Worm (Caenorhabditis elegans): ENCODE results near the gene Y71H2B.8.

Gene Y71H2B.8

DNA sequence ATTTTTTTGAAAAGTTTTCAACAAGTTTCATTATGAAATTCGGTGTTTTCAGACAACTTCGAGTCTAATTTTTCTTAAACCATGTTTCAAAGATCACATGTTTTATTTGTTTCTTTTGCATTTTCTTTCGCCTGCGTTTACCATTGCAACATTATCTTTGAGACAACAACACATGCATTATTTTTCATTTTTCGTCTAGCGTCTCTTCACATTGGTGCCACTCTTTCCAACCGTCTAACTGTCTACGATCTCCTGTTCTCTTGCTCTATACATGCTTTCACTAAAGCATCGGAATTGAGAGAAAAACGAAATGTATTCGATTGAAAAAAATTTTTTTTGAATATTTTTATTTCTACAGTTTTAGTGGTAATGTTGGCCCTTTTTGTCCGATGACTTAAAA is 530 bp upstream of the Y71H2B.8 start (continued):
- TF ChIP-seq zag-1 (tag; optimal IDR thresholded peaks at IDR 0.05) (no peak), egl-27 (tag; optimal IDR thresholded peaks at IDR 0.05) (no peak), peb-1 (tag; optimal IDR thresholded peaks at IDR 0.05) (no peak), nhr-6 (tag; optimal IDR thresholded peaks at IDR 0.05) (no peak), Y55F3AM.14 (GFP tag; optimal IDR thresholded peaks at IDR 0.05) (no peak)

DNA sequence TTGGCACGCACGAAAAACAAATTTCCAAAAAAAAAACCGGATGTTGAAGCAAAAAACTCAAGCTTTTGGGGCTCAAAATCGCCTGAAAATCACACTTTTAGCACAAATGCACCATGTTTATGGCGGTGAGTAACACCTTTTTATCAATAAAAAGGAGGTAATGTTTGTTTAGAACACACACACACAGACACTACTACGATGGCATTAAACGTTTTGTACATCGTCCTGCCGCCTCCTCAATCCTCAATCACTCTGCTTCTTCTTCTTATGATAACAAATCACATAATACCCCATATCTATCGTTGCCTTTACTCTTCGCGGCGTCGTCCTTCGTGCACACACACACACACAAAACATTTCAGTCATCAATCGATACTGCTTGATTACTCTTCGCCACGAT is 7.1 kb downstream of the Y71H2B.8 start, which contains the start of gene gpa-17:
Gene gpa-17 (plus strand): TSS at position 363 of the 400 bp plus-strand sequence.
- TF ChIP-seq fos-1 (tag; optimal IDR thresholded peaks at IDR 0.05) (peak; percentile 95), aly-2 (tag; optimal IDR thresholded peaks at IDR 0.05) (no peak), nhr-129 (tag; optimal IDR thresholded peaks at IDR 0.05) (peak; percentile 11)

- TF ChIP-seq mdl-1 (tag; optimal IDR thresholded peaks at IDR 0.05) (peak in 1 of 2 experiments; percentile 69), dmd-4 (tag; optimal IDR thresholded peaks at IDR 0.05) (peak; percentile 68), mbf-1 (tag; optimal IDR thresholded peaks at IDR 0.05) (peak; percentile 23), elt-1 (tag; optimal IDR thresholded peaks at IDR 0.05) (no peak), peb-1 (tag; optimal IDR thresholded peaks at IDR 0.05) (no peak), C34F6.9 (tag; optimal IDR thresholded peaks at IDR 0.05) (peak; percentile 98), unc-62 (GFP tag; optimal IDR thresholded peaks at IDR 0.05) (peak; percentile 36), mab-5 (tag; optimal IDR thresholded peaks at IDR 0.05) (peak; percentile 95), sma-9 (GFP tag; optimal IDR thresholded peaks at IDR 0.05) (no peak), sma-9 (tag; optimal IDR thresholded peaks at IDR 0.05) (no peak), aly-2 (tag; optimal IDR thresholded peaks at IDR 0.05) (peak; percentile 76), F13H6.1 (tag; optimal IDR thresholded peaks at IDR 0.05) (peak; percentile 91), nhr-6 (tag; optimal IDR thresholded peaks at IDR 0.05) (peak; percentile 77), lsy-2 (tag; optimal IDR thresholded peaks at IDR 0.05) (peak; percentile 92 to 96), nhr-11 (tag; optimal IDR thresholded peaks at IDR 0.05) (no peak), nhr-237 (tag; optimal IDR thresholded peaks at IDR 0.05) (peak; percentile 48), ztf-4 (tag; optimal IDR thresholded peaks at IDR 0.05) (peak; percentile 80), egl-27 (tag; optimal IDR thresholded peaks at IDR 0.05) (peak; percentile 92), R02D3.7 (tag; optimal IDR thresholded peaks at IDR 0.05) (peak; percentile 76), nhr-10 (tag; optimal IDR thresholded peaks at IDR 0.05) (peak; percentile 65), snpc-4 (tag; optimal IDR thresholded peaks at IDR 0.05) (peak; percentile 61), ztf-1 (GFP tag; conservative IDR thresholded peaks at IDR 0.05) (no peak), nhr-77 (tag; optimal IDR thresholded peaks at IDR 0.05) (peak; percentile 78), alr-1 (tag; optimal IDR thresholded peaks at IDR 0.05) (no peak), skn-1 (tag; optimal IDR thresholded peaks at IDR 0.05) (no peak), ceh-16 (tag; optimal IDR thresholded peaks at IDR 0.05) (peak; percentile 33), nhr-25 (tag; optimal IDR thresholded peaks at IDR 0.05) (peak; percentile 86), lin-11 (tag; optimal IDR thresholded peaks at IDR 0.05) (peak; percentile 94), sem-4 (tag; optimal IDR thresholded peaks at IDR 0.05) (peak; percentile 86), lin-39 (tag; optimal IDR thresholded peaks at IDR 0.05) (no peak), lin-13 (GFP tag; optimal IDR thresholded peaks at IDR 0.05) (peak; percentile 93), gmeb-1 (tag; optimal IDR thresholded peaks at IDR 0.05) (peak; percentile 91), nhr-129 (tag; optimal IDR thresholded peaks at IDR 0.05) (peak; percentile 78), ama-1 (optimal IDR thresholded peaks at IDR 0.05) (peak; percentile 19), Y55F3AM.14 (GFP tag; optimal IDR thresholded peaks at IDR 0.05) (no peak), unc-39 (tag; optimal IDR thresholded peaks at IDR 0.05) (no peak), elt-3 (tag; optimal IDR thresholded peaks at IDR 0.05) (no peak), sma-3 (GFP tag; optimal IDR thresholded peaks at IDR 0.05) (peak; percentile 93), ceh-82 (tag; optimal IDR thresholded peaks at IDR 0.05) (peak; percentile 15), unc-55 (GFP tag; optimal IDR thresholded peaks at IDR 0.05) (peak; percentile 98), ztf-11 (tag; optimal IDR thresholded peaks at IDR 0.05) (peak; percentile 22), blmp-1 (tag; optimal IDR thresholded peaks at IDR 0.05; ENCODE audit: insufficient read depth) (peak; percentile 68), fos-1 (tag; optimal IDR thresholded peaks at IDR 0.05) (peak; percentile 80), zag-1 (tag; optimal IDR thresholded peaks at IDR 0.05) (peak; percentile 88), crh-2 (tag; optimal IDR thresholded peaks at IDR 0.05) (peak; percentile 94), ZK546.5 (tag; optimal IDR thresholded peaks at IDR 0.05) (peak; percentile 40), nhr-23 (tag; optimal IDR thresholded peaks at IDR 0.05) (no peak), nhr-21 (tag; optimal IDR thresholded peaks at IDR 0.05) (peak; percentile 92), nhr-12 (tag; optimal IDR thresholded peaks at IDR 0.05) (no peak)
These were observed 17.9 kb downstream of the Y71H2B.8 start, which contains the start of gene apb-1 for ce11 chrIII:2596984-2597454. apb-1 (minus strand) TSS chrIII:2597034.
